Fruit fly (Drosophila melanogaster) whole organism, embryonic: ENCODE results near the gene CG44001.

Experiments used
- Abd-B ChIP-seq: fragments of 200-800 bp; sonication (Bioruptor generic); optimal IDR thresholded peaks from 2 replicates; lab custom pipeline; 2018; ENCODE audit warnings: missing biosample characterization, mild to moderate bottlenecking, missing genetic modification characterization, moderate library complexity
- BtbVII ChIP-seq: fragments of 200-800 bp; sonication (Bioruptor generic); optimal IDR thresholded peaks from 3 replicates; lab custom pipeline; 2017; ENCODE audit warnings: missing biosample characterization, mild to moderate bottlenecking, missing genetic modification characterization
- CG12155 ChIP-seq: fragments of 200-800 bp; sonication (Bioruptor generic); optimal IDR thresholded peaks from 3 replicates; lab custom pipeline; 2016; ENCODE audit warnings: missing biosample characterization, missing genetic modification characterization
- CG1233 ChIP-seq: fragments of 200-800 bp; sonication (Bioruptor generic); optimal IDR thresholded peaks from 4 replicates; lab custom pipeline; 2018; ENCODE audit warnings: missing biosample characterization, mild to moderate bottlenecking, missing genetic modification characterization
- CG12744 ChIP-seq: fragments of 200-800 bp; sonication (Bioruptor generic); optimal IDR thresholded peaks from 2 replicates; lab custom pipeline; 2016; ENCODE audit warnings: missing biosample characterization, missing genetic modification characterization
- CG12942 ChIP-seq: fragments of 200-800 bp; sonication (Bioruptor generic); optimal IDR thresholded peaks from 3 replicates; lab custom pipeline; 2016; ENCODE audit warnings: missing biosample characterization, missing genetic modification characterization
- CG14667 ChIP-seq: fragments of 200-800 bp; sonication (Bioruptor generic); IDR thresholded peaks from 2 replicates; pipeline ENCODE4 v1.3.6; 2022; ENCODE audit warnings: missing biosample characterization, missing genetic modification characterization
- CG15601 ChIP-seq: fragments of 200-800 bp; sonication (Bioruptor generic); optimal IDR thresholded peaks from 3 replicates; lab custom pipeline; 2019; ENCODE audit warnings: missing biosample characterization, mild to moderate bottlenecking, missing genetic modification characterization, moderate library complexity
- CG16815 ChIP-seq: fragments of 200-800 bp; sonication (Bioruptor generic); optimal IDR thresholded peaks from 3 replicates; lab custom pipeline; 2017; ENCODE audit warnings: missing biosample characterization, mild to moderate bottlenecking, missing genetic modification characterization
- CG17359 ChIP-seq: fragments of 200-800 bp; sonication (Bioruptor generic); optimal IDR thresholded peaks from 3 replicates; lab custom pipeline; 2018; ENCODE audit warnings: missing biosample characterization, mild to moderate bottlenecking, missing genetic modification characterization, moderate library complexity
- CG17912 ChIP-seq: fragments of 200-800 bp; sonication (Bioruptor generic); optimal IDR thresholded peaks from 2 replicates; lab custom pipeline; 2018; ENCODE audit warnings: missing biosample characterization, mild to moderate bottlenecking, missing genetic modification characterization
- CG2116 ChIP-seq: fragments of 200-800 bp; sonication (Bioruptor generic); optimal IDR thresholded peaks from 3 replicates; lab custom pipeline; 2018; ENCODE audit warnings: missing biosample characterization, mild to moderate bottlenecking, missing genetic modification characterization
- CG31388 ChIP-seq: fragments of 200-800 bp; sonication (Bioruptor generic); optimal IDR thresholded peaks from 2 replicates; lab custom pipeline; 2016; ENCODE audit warnings: missing biosample characterization, missing genetic modification characterization
- CG4328 ChIP-seq: fragments of 200-800 bp; sonication (Bioruptor generic); optimal IDR thresholded peaks from 3 replicates; lab custom pipeline; 2017; ENCODE audit warnings: missing biosample characterization, missing genetic modification reagents, missing genetic modification characterization
- CG5180 ChIP-seq: fragments of 200-800 bp; sonication (Bioruptor generic); optimal IDR thresholded peaks from 3 replicates; lab custom pipeline; 2017; ENCODE audit warnings: missing biosample characterization, missing genetic modification characterization, mild to moderate bottlenecking, moderate library complexity, missing genetic modification reagents
- CG6175 ChIP-seq: fragments of 200-800 bp; sonication (Bioruptor generic); IDR thresholded peaks from 3 replicates; pipeline ENCODE4 v1.3.6; 2022; ENCODE audit warnings: missing biosample characterization, missing genetic modification characterization
- CG6813 ChIP-seq: fragments of 200-800 bp; sonication (Bioruptor generic); optimal IDR thresholded peaks from 2 replicates; lab custom pipeline; 2017; ENCODE audit warnings: missing biosample characterization, missing genetic modification characterization, mild to moderate bottlenecking, moderate library complexity, missing genetic modification reagents
- CG7963 ChIP-seq: fragments of 200-800 bp; sonication (Bioruptor generic); IDR thresholded peaks from 3 replicates; pipeline ENCODE4 v1.3.6; 2022; ENCODE audit warnings: missing biosample characterization, missing genetic modification characterization; ENCODE audit not compliant: partially characterized antibody
- CG8290 ChIP-seq, 3 experiments: fragments of 200-800 bp; sonication (Bioruptor generic); optimal IDR thresholded peaks; 2 replicates each; lab custom pipeline; 2016 to 2019; ENCODE audit warnings: missing biosample characterization in 3 of 3, missing genetic modification characterization in 3 of 3, mild to moderate bottlenecking in 2 of 3, moderate library complexity in 1 of 3
- CG9215 ChIP-seq: fragments of 200-800 bp; sonication (Bioruptor generic); IDR thresholded peaks from 2 replicates; pipeline ENCODE4 v1.3.6; 2022; ENCODE audit warnings: missing biosample characterization, missing genetic modification characterization
- CHES-1-like ChIP-seq: fragments of 200-800 bp; sonication (Bioruptor generic); optimal IDR thresholded peaks from 2 replicates; lab custom pipeline; 2016; ENCODE audit warnings: missing biosample characterization, missing genetic modification characterization
- D ChIP-seq, 2 experiments: fragments of 200-800 bp in 1 of 2; fragments of >200 bp in 1 of 2; sonication (Bioruptor generic) in 1 of 2; optimal IDR thresholded peaks; 2 replicates in 1 of 2; 3 replicates in 1 of 2; lab custom pipeline; 2017; ENCODE audit warnings: mild to moderate bottlenecking in 1 of 2, missing biosample characterization in 1 of 2, missing genetic modification characterization in 1 of 2, missing genetic modification reagents in 1 of 2
- GATAe ChIP-seq: fragments of 200-800 bp; sonication (Bioruptor generic); conservative IDR thresholded peaks from 2 replicates; pipeline ENCODE4 v1.3.6; 2022; ENCODE audit warnings: missing biosample characterization, missing genetic modification characterization
- Mad ChIP-seq: fragments of 200-800 bp; sonication (Bioruptor generic); optimal IDR thresholded peaks from 2 replicates; lab custom pipeline; 2016; ENCODE audit warnings: missing biosample characterization, missing genetic modification characterization
- Med ChIP-seq: fragments of 200-800 bp; sonication (Bioruptor generic); peaks from one replicate; lab custom pipeline; 2016; ENCODE audit warnings: missing biosample characterization, missing genetic modification characterization, mild to moderate bottlenecking, inconsistent platforms, moderate library complexity
- NC2β ChIP-seq: fragments of 200-800 bp; sonication (Bioruptor generic); optimal IDR thresholded peaks from 2 replicates; lab custom pipeline; 2016; ENCODE audit warnings: missing biosample characterization, missing genetic modification characterization
- NFAT ChIP-seq: fragments of 200-800 bp; sonication (Bioruptor generic); IDR thresholded peaks from 2 replicates; pipeline ENCODE4 v1.3.6; 2022; ENCODE audit warnings: missing biosample characterization, missing genetic modification characterization
- Oaz ChIP-seq: fragments of 200-800 bp; sonication (Bioruptor generic); IDR thresholded peaks from 2 replicates; pipeline ENCODE4 v1.3.6; 2022; ENCODE audit warnings: missing biosample characterization, missing genetic modification characterization
- Ptx1 ChIP-seq: fragments of 200-800 bp; sonication (Bioruptor generic); IDR thresholded peaks from 2 replicates; pipeline ENCODE4 v1.3.6; 2022; ENCODE audit warnings: missing biosample characterization, missing genetic modification characterization
- Scr ChIP-seq: fragments of 200-800 bp; sonication (Bioruptor generic); IDR thresholded peaks from 2 replicates; pipeline ENCODE4 v1.3.6; 2022; ENCODE audit warnings: missing biosample characterization, missing genetic modification characterization; ENCODE audit not compliant: partially characterized antibody
- az2 ChIP-seq: fragments of 200-800 bp; sonication (Bioruptor generic); optimal IDR thresholded peaks from 3 replicates; lab custom pipeline; 2016; ENCODE audit warnings: missing biosample characterization, missing genetic modification characterization
- btn ChIP-seq: fragments of 200-800 bp; sonication (Bioruptor generic); optimal IDR thresholded peaks from 2 replicates; lab custom pipeline; 2016; ENCODE audit warnings: missing biosample characterization, missing genetic modification characterization
- cad ChIP-seq: fragments of >200 bp; optimal IDR thresholded peaks from 2 replicates; lab custom pipeline; 2017; ENCODE audit warnings: missing biosample characterization, missing genetic modification characterization
- chinmo ChIP-seq: fragments of 200-800 bp; sonication (Bioruptor generic); IDR thresholded peaks from 4 replicates; pipeline ENCODE4 v1.3.6; 2022; ENCODE audit warnings: missing biosample characterization, missing genetic modification characterization; ENCODE audit not compliant: partially characterized antibody
- crol ChIP-seq: fragments of 200-800 bp; sonication (Bioruptor generic); IDR thresholded peaks from 2 replicates; pipeline ENCODE4 v1.3.6; 2022; ENCODE audit warnings: missing biosample characterization, missing genetic modification characterization
- eyg ChIP-seq: fragments of 200-800 bp; sonication (Bioruptor generic); optimal IDR thresholded peaks from 3 replicates; lab custom pipeline; 2016; ENCODE audit warnings: missing biosample characterization, missing genetic modification characterization
- hb ChIP-seq: fragments of 200-800 bp; sonication (Bioruptor generic); IDR thresholded peaks from 3 replicates; pipeline ENCODE4 v1.3.6; 2022; ENCODE audit warnings: missing biosample characterization, missing genetic modification characterization; ENCODE audit not compliant: partially characterized antibody
- jumu ChIP-seq: fragments of 200-800 bp; sonication (Bioruptor generic); optimal IDR thresholded peaks from 3 replicates; lab custom pipeline; 2016; ENCODE audit warnings: missing biosample characterization, missing genetic modification characterization
- lov ChIP-seq, 2 experiments: fragments of 200-800 bp in 1 of 2; fragments of >200 bp in 1 of 2; sonication (Bioruptor generic) in 1 of 2; IDR thresholded peaks in 1 of 2; optimal IDR thresholded peaks in 1 of 2; 2 replicates in 1 of 2; 3 replicates in 1 of 2; pipeline versions ENCODE4 v1.3.6 to Lab custom; 2017 to 2022; ENCODE audit warnings: missing biosample characterization in 1 of 2, missing genetic modification characterization in 1 of 2
- oc ChIP-seq: fragments of 200-800 bp; sonication (Bioruptor generic); optimal IDR thresholded peaks from 2 replicates; lab custom pipeline; 2018; ENCODE audit warnings: missing biosample characterization, mild to moderate bottlenecking, missing genetic modification characterization, moderate library complexity
- pan ChIP-seq, 4 experiments: fragments of >200 bp in 3 of 4; fragments of 200-800 bp in 1 of 4; sonication (Bioruptor generic) in 1 of 4; optimal IDR thresholded peaks in 3 of 4; IDR thresholded peaks in 1 of 4; 2 replicates each; pipeline versions ENCODE4 v1.3.6 to Lab custom; 2017 to 2022; ENCODE audit warnings: missing biosample characterization in 2 of 4, missing genetic modification characterization in 2 of 4, mixed read lengths in 1 of 4
- peb ChIP-seq: fragments of 200-800 bp; sonication (Bioruptor generic); IDR thresholded peaks from 2 replicates; pipeline ENCODE4 v1.3.6; 2022; ENCODE audit warnings: missing biosample characterization, missing genetic modification characterization
- pfk ChIP-seq: fragments of 200-800 bp; sonication (Bioruptor generic); optimal IDR thresholded peaks from 2 replicates; lab custom pipeline; 2018; ENCODE audit warnings: missing biosample characterization, mild to moderate bottlenecking, missing genetic modification characterization, moderate library complexity
- repo ChIP-seq: fragments of 200-800 bp; sonication (Bioruptor generic); optimal IDR thresholded peaks from 2 replicates; lab custom pipeline; 2016; ENCODE audit warnings: missing biosample characterization, missing genetic modification characterization
- sima ChIP-seq: fragments of 200-800 bp; sonication (Bioruptor generic); optimal IDR thresholded peaks from 2 replicates; lab custom pipeline; 2016; ENCODE audit warnings: missing biosample characterization, missing genetic modification characterization
- unpg ChIP-seq: fragments of 200-800 bp; sonication (Bioruptor generic); optimal IDR thresholded peaks from 3 replicates; lab custom pipeline; 2018; ENCODE audit warnings: missing biosample characterization, mild to moderate bottlenecking, missing genetic modification characterization, moderate library complexity
- vfl ChIP-seq: fragments of 200-800 bp; sonication (Bioruptor generic); optimal IDR thresholded peaks from 2 replicates; lab custom pipeline; 2016; ENCODE audit warnings: missing biosample characterization, missing genetic modification characterization

The CG44001 gene

DNA sequence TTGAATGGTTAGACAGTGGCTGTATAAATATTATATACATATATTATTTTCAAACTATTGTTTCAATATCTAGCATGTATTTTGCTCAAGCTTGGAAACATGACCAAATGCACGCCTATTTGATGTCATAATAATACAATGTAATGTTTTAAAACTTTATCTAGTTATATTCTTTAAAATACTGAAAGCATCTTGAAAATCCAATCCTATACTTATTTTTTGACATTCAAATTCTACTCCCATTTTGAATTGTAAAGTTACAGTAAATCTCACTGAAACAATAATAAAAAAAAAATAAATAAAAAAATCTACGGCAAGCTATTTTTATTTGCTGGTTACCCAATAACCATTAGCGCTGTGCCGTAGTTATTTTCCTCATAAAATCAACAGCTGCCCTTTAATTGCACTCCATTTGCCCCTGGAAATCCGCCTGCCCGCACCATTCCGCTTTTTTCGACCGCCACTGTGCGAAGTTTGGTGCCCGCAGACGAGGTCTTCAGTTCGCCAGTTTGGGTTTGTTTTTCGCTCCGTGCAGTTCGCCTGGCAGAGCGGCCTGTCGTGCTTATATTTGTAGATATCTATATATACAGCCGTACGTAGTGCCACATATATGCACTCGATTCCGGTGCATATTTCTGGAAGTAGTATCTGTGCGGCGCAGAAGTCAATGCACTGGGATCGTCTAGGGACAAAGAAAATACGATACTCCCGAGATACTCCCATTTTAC lies 2.0 kb downstream of the CG44001 start (continued):
- TF ChIP-seq oc (no peak), CG16815 (GFP tag; lab: Kevin White, UChicago) (peak; percentile 1), CG15601 (tag; lab: Kevin White, UChicago) (peak; percentile 18), CG1233 (GFP tag; lab: Kevin White, UChicago) (peak; percentile 19), cad (GFP tag; lab: Kevin White, UChicago) (no peak), CG7963 (GFP tag; lab: Robert Waterston, UW) (no peak), chinmo (GFP tag; lab: Robert Waterston, UW) (no peak), D (optimal IDR thresholded peaks at IDR 0.05; lab: Kevin White, UChicago) (no peak), D (GFP tag; optimal IDR thresholded peaks at IDR 0.05; lab: Kevin White, UChicago) (peak; percentile 50), Abd-B (GFP tag; lab: Kevin White, UChicago) (peak; percentile 24), crol (GFP tag; lab: Robert Waterston, UW) (no peak), CHES-1-like (GFP tag; lab: Kevin White, UChicago) (no peak), GATAe (GFP tag; lab: Robert Waterston, UW) (no peak), az2 (GFP tag; lab: Kevin White, UChicago) (peak; percentile 48), CG31388 (GFP tag; lab: Kevin White, UChicago) (no peak), CG17912 (GFP tag; lab: Kevin White, UChicago) (no peak), repo (peak; percentile 48), BtbVII (peak; percentile 46), vfl (no peak), CG5180 (GFP tag; lab: Kevin White, UChicago) (peak; percentile 26), CG6813 (GFP tag; lab: Kevin White, UChicago) (peak; percentile 51), CG12744 (GFP tag; lab: Kevin White, UChicago) (no peak), Ptx1 (GFP tag; lab: Robert Waterston, UW) (0 out of 2 replicates have a peak, but pooled peaks have one; percentile 26), Mad (GFP tag; lab: Kevin White, UChicago) (peak; percentile 40), CG12942 (GFP tag; lab: Kevin White, UChicago) (peak; percentile 36), CG6175 (GFP tag; lab: Robert Waterston, UW) (no peak), CG4328 (peak; percentile 31), btn (GFP tag; lab: Kevin White, UChicago) (no peak), hb (GFP tag; lab: Robert Waterston, UW) (no peak), NFAT (GFP tag; lab: Robert Waterston, UW) (peak; percentile 75), peb (GFP tag; lab: Robert Waterston, UW) (no peak), Med (GFP tag; lab: Kevin White, UChicago) (peak; percentile 92), Oaz (GFP tag; lab: Robert Waterston, UW) (no peak), pfk (GFP tag; lab: Kevin White, UChicago) (no peak), Scr (GFP tag; lab: Robert Waterston, UW) (no peak), lov (optimal IDR thresholded peaks at IDR 0.05; lab: Kevin White, UChicago) (no peak), lov (GFP tag; IDR thresholded peaks at IDR 0.05; lab: Robert Waterston, UW) (no peak), CG17359 (tag; lab: Kevin White, UChicago) (peak; percentile 46), sima (GFP tag; lab: Kevin White, UChicago) (no peak), CG14667 (GFP tag; lab: Robert Waterston, UW) (peak; percentile 31; the same call in 1 of the 2 replicates), unpg (GFP tag; lab: Kevin White, UChicago) (peak; percentile 52), pan (optimal IDR thresholded peaks at IDR 0.05; lab: Kevin White, UChicago) (no peak), pan (GFP tag; optimal IDR thresholded peaks at IDR 0.05 in 1 of 2, IDR thresholded peaks at IDR 0.05 in 1 of 2) (peak in 1 of 2 experiments; percentile 47), CG2116 (GFP tag; lab: Kevin White, UChicago) (peak; percentile 15), CG9215 (GFP tag; lab: Robert Waterston, UW) (no peak), eyg (GFP tag; lab: Kevin White, UChicago) (no peak), jumu (GFP tag; lab: Kevin White, UChicago) (peak; percentile 14), NC2β (GFP tag; lab: Kevin White, UChicago) (no peak), CG12155 (GFP tag; lab: Kevin White, UChicago) (peak; percentile 31), CG8290 (GFP tag; optimal IDR thresholded peaks at IDR 0.05; lab: Kevin White, UChicago) (no peak), CG8290 (tag; optimal IDR thresholded peaks at IDR 0.05; lab: Kevin White, UChicago) (peak in 1 of 2 experiments; percentile 64)
